Fruit fly (Drosophila melanogaster) whole organism, prepupa: Measurements from ENCODE around the gene haf.

ENCODE experiments used
- CG10631 ChIP-seq: fragments of 200-800 bp; sonication (Bioruptor generic); optimal IDR thresholded peaks from 2 replicates; lab custom pipeline; 2016; ENCODE audit warnings: missing biosample characterization, missing genetic modification characterization
- CG10669 ChIP-seq: fragments of 200-800 bp; sonication (Bioruptor generic); optimal IDR thresholded peaks from 3 replicates; lab custom pipeline; 2018; ENCODE audit warnings: missing biosample characterization, mild to moderate bottlenecking, missing genetic modification characterization, moderate library complexity
- CG11294 ChIP-seq: fragments of 200-800 bp; sonication (Bioruptor generic); IDR thresholded peaks from 2 replicates; pipeline ENCODE4 v1.3.6; 2022; ENCODE audit warnings: missing biosample characterization, missing genetic modification characterization
- CG11762 ChIP-seq: fragments of 200-800 bp; sonication (Bioruptor generic); optimal IDR thresholded peaks from 3 replicates; lab custom pipeline; 2016; ENCODE audit warnings: missing biosample characterization, missing genetic modification characterization; ENCODE audit not compliant: insufficient read depth
- CG11902 ChIP-seq: fragments of 200-800 bp; sonication (Bioruptor generic); optimal IDR thresholded peaks from 3 replicates; lab custom pipeline; 2016; ENCODE audit warnings: missing biosample characterization, missing genetic modification characterization
- CG3032 ChIP-seq: fragments of 200-800 bp; optimal IDR thresholded peaks from 2 replicates; lab custom pipeline; 2019; ENCODE audit warnings: missing biosample characterization, mild to moderate bottlenecking, missing genetic modification characterization, moderate library complexity
- CG31627 ChIP-seq: fragments of 200-800 bp; sonication (Bioruptor generic); optimal IDR thresholded peaks from 3 replicates; lab custom pipeline; 2016; ENCODE audit warnings: missing biosample characterization, missing genetic modification characterization
- CG3919 ChIP-seq: fragments of 200-800 bp; sonication (Bioruptor generic); optimal IDR thresholded peaks from 3 replicates; lab custom pipeline; 2016; ENCODE audit warnings: missing biosample characterization, missing genetic modification characterization
- CG4318 ChIP-seq: fragments of 200-800 bp; sonication (Bioruptor generic); optimal IDR thresholded peaks from 3 replicates; lab custom pipeline; 2017; ENCODE audit warnings: missing biosample characterization, mild to moderate bottlenecking, missing genetic modification characterization
- CG6163 ChIP-seq: fragments of 200-800 bp; sonication (Bioruptor generic); IDR thresholded peaks from 3 replicates; pipeline ENCODE4 v1.3.6; 2022; ENCODE audit warnings: missing biosample characterization, missing genetic modification characterization
- CG6792 ChIP-seq: fragments of 200-800 bp; sonication (Bioruptor generic); optimal IDR thresholded peaks from 3 replicates; lab custom pipeline; 2016; ENCODE audit warnings: missing biosample characterization, missing genetic modification characterization
- CG6808 ChIP-seq: fragments of 200-800 bp; sonication (Bioruptor generic); optimal IDR thresholded peaks from 3 replicates; lab custom pipeline; 2017; ENCODE audit warnings: missing biosample characterization, missing genetic modification characterization, mild to moderate bottlenecking, moderate library complexity, missing genetic modification reagents
- CG6854 ChIP-seq: fragments of 200-800 bp; sonication (Bioruptor generic); optimal IDR thresholded peaks from 2 replicates; lab custom pipeline; 2017; ENCODE audit warnings: missing biosample characterization, mild to moderate bottlenecking, missing genetic modification characterization
- CG7368 ChIP-seq: fragments of 200-800 bp; sonication (Bioruptor generic); optimal IDR thresholded peaks from 3 replicates; lab custom pipeline; 2016; ENCODE audit warnings: missing biosample characterization, missing genetic modification characterization
- CG8119 ChIP-seq: fragments of 200-800 bp; sonication (Bioruptor generic); IDR thresholded peaks from 3 replicates; pipeline ENCODE4 v1.3.6; 2022; ENCODE audit warnings: missing biosample characterization, missing genetic modification characterization
- CG8319 ChIP-seq: fragments of 200-800 bp; sonication (Bioruptor generic); optimal IDR thresholded peaks from 3 replicates; lab custom pipeline; 2016; ENCODE audit warnings: missing biosample characterization, missing genetic modification characterization
- CG8632 ChIP-seq: fragments of 200-800 bp; sonication (Bioruptor generic); optimal IDR thresholded peaks from 3 replicates; lab custom pipeline; 2016; ENCODE audit warnings: missing biosample characterization, missing genetic modification characterization
- CG9139 ChIP-seq: fragments of 200-800 bp; sonication (Bioruptor generic); optimal IDR thresholded peaks from 3 replicates; lab custom pipeline; 2017; ENCODE audit warnings: missing biosample characterization, mild to moderate bottlenecking, missing genetic modification characterization
- Eip75B ChIP-seq: fragments of 200-800 bp; sonication (Bioruptor generic); optimal IDR thresholded peaks from 3 replicates; lab custom pipeline; 2016; ENCODE audit warnings: missing biosample characterization, missing genetic modification characterization
- Eip78C ChIP-seq: fragments of 200-800 bp; sonication (Bioruptor generic); peaks from one replicate; lab custom pipeline; 2016; ENCODE audit warnings: missing biosample characterization, missing genetic modification characterization
- Eip93F ChIP-seq: fragments of 200-800 bp; sonication (Bioruptor generic); optimal IDR thresholded peaks from 2 replicates; lab custom pipeline; 2016; ENCODE audit warnings: missing biosample characterization, mild to moderate bottlenecking, missing genetic modification characterization
- Ets21C ChIP-seq: fragments of 200-800 bp; sonication (Bioruptor generic); optimal IDR thresholded peaks from 3 replicates; lab custom pipeline; 2016; ENCODE audit warnings: missing biosample characterization, missing genetic modification characterization
- Ets96B ChIP-seq: fragments of 200-800 bp; optimal IDR thresholded peaks from 2 replicates; lab custom pipeline; 2019; ENCODE audit warnings: missing biosample characterization, mild to moderate bottlenecking, missing genetic modification characterization, moderate library complexity
- Gug ChIP-seq: fragments of 200-800 bp; sonication (Bioruptor generic); IDR thresholded peaks from 2 replicates; pipeline ENCODE4 v1.3.6; 2022; ENCODE audit warnings: missing biosample characterization, missing genetic modification characterization
- Hr38 ChIP-seq: sonication (Bioruptor generic); optimal IDR thresholded peaks from 2 replicates; lab custom pipeline; 2016; ENCODE audit warnings: missing biosample characterization, missing genetic modification characterization
- Lpt ChIP-seq: fragments of 200-800 bp; sonication (Bioruptor generic); optimal IDR thresholded peaks from 3 replicates; lab custom pipeline; 2016; ENCODE audit warnings: missing biosample characterization, missing genetic modification characterization
- Met ChIP-seq: fragments of 200-800 bp; sonication (Bioruptor generic); optimal IDR thresholded peaks from 3 replicates; lab custom pipeline; 2016; ENCODE audit warnings: missing biosample characterization, missing genetic modification characterization
- OdsH ChIP-seq: fragments of 200-800 bp; sonication (Bioruptor generic); optimal IDR thresholded peaks from 3 replicates; lab custom pipeline; 2016; ENCODE audit warnings: missing biosample characterization, missing genetic modification characterization
- Smox ChIP-seq: fragments of 200-800 bp; sonication (Bioruptor generic); optimal IDR thresholded peaks from 3 replicates; lab custom pipeline; 2016; ENCODE audit warnings: missing biosample characterization, missing genetic modification characterization
- Sox102F ChIP-seq: fragments of 200-800 bp; sonication (Bioruptor generic); optimal IDR thresholded peaks from 2 replicates; lab custom pipeline; 2016; ENCODE audit warnings: missing biosample characterization, mild to moderate bottlenecking, missing genetic modification characterization
- Sox14 ChIP-seq: fragments of 200-800 bp; sonication (Bioruptor generic); optimal IDR thresholded peaks from 3 replicates; lab custom pipeline; 2016; ENCODE audit warnings: missing biosample characterization, missing genetic modification characterization
- Sox15 ChIP-seq: fragments of 200-800 bp; sonication (Bioruptor generic); optimal IDR thresholded peaks from 3 replicates; lab custom pipeline; 2016; ENCODE audit warnings: missing biosample characterization, missing genetic modification characterization
- achi ChIP-seq: fragments of 200-800 bp; sonication (Bioruptor generic); optimal IDR thresholded peaks from 3 replicates; lab custom pipeline; 2016; ENCODE audit warnings: missing biosample characterization, missing genetic modification characterization
- acj6 ChIP-seq: fragments of 200-800 bp; sonication (Bioruptor generic); optimal IDR thresholded peaks from 3 replicates; lab custom pipeline; 2016; ENCODE audit warnings: missing biosample characterization, missing genetic modification characterization
- cyc ChIP-seq: fragments of 200-800 bp; sonication (Bioruptor generic); optimal IDR thresholded peaks from 3 replicates; lab custom pipeline; 2016; ENCODE audit warnings: missing biosample characterization, missing genetic modification characterization
- dac ChIP-seq: fragments of 200-800 bp; sonication (Bioruptor generic); optimal IDR thresholded peaks from 2 replicates; lab custom pipeline; 2017; ENCODE audit warnings: missing biosample characterization, mild to moderate bottlenecking, missing genetic modification characterization
- eg ChIP-seq: fragments of 200-800 bp; sonication (Bioruptor generic); IDR thresholded peaks from 3 replicates; pipeline ENCODE4 v1.3.6; 2022; ENCODE audit warnings: missing biosample characterization, missing genetic modification characterization
- fd59A ChIP-seq: fragments of 200-800 bp; sonication (Bioruptor generic); optimal IDR thresholded peaks from 2 replicates; lab custom pipeline; 2017; ENCODE audit warnings: missing biosample characterization, mild to moderate bottlenecking, missing genetic modification characterization, missing genetic modification reagents
- fd85E ChIP-seq: fragments of 200-800 bp; sonication (Bioruptor generic); optimal IDR thresholded peaks from 3 replicates; lab custom pipeline; 2016; ENCODE audit warnings: missing biosample characterization, missing genetic modification characterization
- fkh ChIP-seq: fragments of 200-800 bp; sonication (Bioruptor generic); optimal IDR thresholded peaks from 3 replicates; lab custom pipeline; 2017; ENCODE audit warnings: missing biosample characterization, mild to moderate bottlenecking, missing genetic modification characterization, moderate library complexity
- net ChIP-seq: fragments of 200-800 bp; sonication (Bioruptor generic); optimal IDR thresholded peaks from 3 replicates; lab custom pipeline; 2016; ENCODE audit warnings: missing biosample characterization, missing genetic modification characterization
- pdm3 ChIP-seq: fragments of 200-800 bp; sonication (Bioruptor generic); optimal IDR thresholded peaks from 3 replicates; lab custom pipeline; 2016; ENCODE audit warnings: missing biosample characterization, missing genetic modification characterization
- salr ChIP-seq, 2 experiments: fragments of 200-800 bp; sonication (Bioruptor generic); optimal IDR thresholded peaks; 3 replicates each; lab custom pipeline; 2016 to 2018; ENCODE audit warnings: missing biosample characterization in 2 of 2, missing genetic modification characterization in 2 of 2, mild to moderate bottlenecking in 1 of 2
- spab ChIP-seq: fragments of 200-800 bp; sonication (Bioruptor generic); optimal IDR thresholded peaks from 2 replicates; lab custom pipeline; 2017; ENCODE audit warnings: missing biosample characterization, mild to moderate bottlenecking, missing genetic modification characterization, missing genetic modification reagents
- ss ChIP-seq, 2 experiments: fragments of 200-800 bp; sonication (Bioruptor generic); optimal IDR thresholded peaks; 2 replicates in 1 of 2; 3 replicates in 1 of 2; lab custom pipeline; 2017 to 2018; ENCODE audit warnings: mild to moderate bottlenecking in 2 of 2, missing biosample characterization in 2 of 2, missing genetic modification characterization in 2 of 2, moderate library complexity in 1 of 2
- topi ChIP-seq: fragments of 200-800 bp; sonication (Bioruptor generic); optimal IDR thresholded peaks from 3 replicates; lab custom pipeline; 2016; ENCODE audit warnings: missing biosample characterization, missing genetic modification characterization
- vri ChIP-seq: fragments of 200-800 bp; sonication (Bioruptor generic); optimal IDR thresholded peaks from 3 replicates; lab custom pipeline; 2016; ENCODE audit warnings: missing biosample characterization, mild to moderate bottlenecking, missing genetic modification characterization

Gene haf

DNA sequence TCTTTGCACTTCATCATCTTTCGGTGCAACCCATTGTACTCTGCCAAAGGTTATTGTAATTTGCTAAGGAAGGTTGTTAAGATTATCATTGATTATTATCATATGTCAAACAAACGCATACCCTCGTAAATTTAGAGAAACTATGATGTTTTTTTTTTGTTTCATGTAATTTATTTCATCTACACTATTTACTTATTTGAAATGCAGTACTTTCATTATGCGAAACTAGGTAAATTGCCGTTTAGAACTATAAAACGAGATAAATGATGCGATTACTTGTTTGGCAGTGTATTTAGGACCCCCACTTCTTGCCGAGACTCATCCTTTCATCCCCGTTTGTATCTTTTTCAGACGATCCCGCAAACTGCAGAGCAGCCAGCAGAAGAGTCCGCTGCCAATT lies 48.9 kb downstream of the haf start (continued):
- TF ChIP-seq Sox14 (GFP tag; lab: Kevin White, UChicago) (no peak), Lpt (GFP tag; lab: Kevin White, UChicago) (no peak), CG6854 (GFP tag; lab: Kevin White, UChicago) (no peak), acj6 (GFP tag; lab: Kevin White, UChicago) (no peak), Met (GFP tag; lab: Kevin White, UChicago) (no peak), Sox15 (GFP tag; lab: Kevin White, UChicago) (no peak), salr (GFP tag; optimal IDR thresholded peaks at IDR 0.05; lab: Kevin White, UChicago) (no peak), CG10669 (GFP tag; lab: Kevin White, UChicago) (peak; percentile 45), CG11902 (GFP tag; lab: Kevin White, UChicago) (no peak), CG10631 (GFP tag; lab: Kevin White, UChicago) (peak; percentile 41), CG6163 (GFP tag; lab: Robert Waterston, UW) (no peak), CG31627 (GFP tag; lab: Kevin White, UChicago) (no peak), CG11294 (GFP tag; lab: Robert Waterston, UW) (no peak), eg (no peak), Sox102F (GFP tag; lab: Kevin White, UChicago) (no peak), Ets96B (tag; lab: Kevin White, UChicago) (peak; percentile 14), Smox (GFP tag; lab: Kevin White, UChicago) (no peak), CG11762 (GFP tag; lab: Kevin White, UChicago) (no peak), vri (no peak)

DNA sequence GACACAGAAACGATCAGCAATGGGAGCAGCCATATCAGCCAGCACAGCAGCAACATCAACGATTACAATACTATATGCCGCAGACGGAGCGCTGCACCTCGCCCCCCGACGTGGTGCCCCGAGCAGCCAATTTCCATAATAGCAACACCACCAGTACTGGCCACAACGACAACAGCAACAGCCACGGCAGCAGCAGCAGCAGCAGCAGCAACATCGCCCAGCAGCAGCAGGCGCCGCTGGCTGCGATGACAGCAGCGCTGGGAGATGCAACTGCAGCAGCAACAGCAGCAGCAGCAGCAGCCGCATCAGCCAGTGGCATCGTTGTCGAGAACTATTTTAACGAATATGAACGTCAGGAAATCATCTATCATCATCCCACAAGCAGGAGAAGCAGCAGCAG lies 51.8 kb downstream of the haf start:
- TF ChIP-seq CG3919 (GFP tag; lab: Kevin White, UChicago) (peak; percentile 60), CG11902 (GFP tag; lab: Kevin White, UChicago) (no peak), CG8319 (GFP tag; lab: Kevin White, UChicago) (no peak)

DNA sequence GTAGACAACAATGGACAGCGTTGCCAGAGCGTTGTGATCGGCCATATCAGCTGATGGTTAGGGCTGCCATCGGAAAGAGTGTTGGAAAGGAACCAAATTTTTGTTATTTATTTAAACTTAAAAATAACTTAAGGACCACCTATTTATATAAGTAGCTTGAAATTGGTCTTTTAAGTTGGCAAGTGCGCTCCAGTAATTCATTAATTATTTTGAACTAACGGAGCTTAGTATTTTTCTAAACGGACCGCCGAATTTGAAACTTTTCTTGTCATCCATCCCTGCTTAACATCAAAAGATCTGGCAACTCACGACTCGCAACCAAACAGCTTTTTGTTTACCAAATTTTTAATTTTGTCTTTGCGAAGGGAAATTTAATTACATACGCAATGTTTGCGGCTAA lies 56.2 kb downstream of the haf start, which contains the start of the genes Rab3GAP1 and CG14352:
Rab3GAP1 (minus strand) TSS at position 36 of the 400 bp plus-strand sequence.
CG14352 (plus strand) TSS at position 289 of the 400 bp plus-strand sequence.
- TF ChIP-seq spab (GFP tag; lab: Kevin White, UChicago), result no peak
- peak; percentile 36 for TF ChIP-seq CG7368
- TF ChIP-seq CG9139, result no peak
- peak; percentile 85 for TF ChIP-seq Met (GFP tag; lab: Kevin White, UChicago)
- TF ChIP-seq cyc, result peak; percentile 90
- TF ChIP-seq Sox102F (GFP tag; lab: Kevin White, UChicago), result peak; percentile 79
- TF ChIP-seq ss (GFP tag; optimal IDR thresholded peaks at IDR 0.05; lab: Kevin White, UChicago), result no peak
- TF ChIP-seq fd59A (GFP tag; lab: Kevin White, UChicago), result peak; percentile 56
- TF ChIP-seq Eip78C (GFP tag; lab: Kevin White, UChicago), result peak; percentile 89
- peak; percentile 84 for TF ChIP-seq OdsH (GFP tag; lab: Kevin White, UChicago)
- TF ChIP-seq net, result peak; percentile 73
- peak; percentile 68 for TF ChIP-seq Ets96B (tag; lab: Kevin White, UChicago)
- peak; percentile 87 for TF ChIP-seq acj6 (GFP tag; lab: Kevin White, UChicago)
- peak; percentile 79 for TF ChIP-seq Gug (GFP tag; lab: Robert Waterston, UW)
- peak; percentile 47; the same call in 1 of the 2 replicates for TF ChIP-seq CG11294 (GFP tag; lab: Robert Waterston, UW)
- no peak for TF ChIP-seq CG8119 (GFP tag; lab: Robert Waterston, UW)
- peak; percentile 82 for TF ChIP-seq CG3032 (tag; lab: Kevin White, UChicago)
- TF ChIP-seq CG8632 (GFP tag; lab: Kevin White, UChicago), result peak; percentile 58
- no peak for TF ChIP-seq Eip93F (GFP tag; lab: Kevin White, UChicago)
- TF ChIP-seq fkh (GFP tag; lab: Kevin White, UChicago), result peak; percentile 98
- peak; percentile 73 for TF ChIP-seq CG6792 (GFP tag; lab: Kevin White, UChicago)
- peak; percentile 87 for TF ChIP-seq topi (GFP tag; lab: Kevin White, UChicago)
- peak; percentile 77 for TF ChIP-seq achi (GFP tag; lab: Kevin White, UChicago)
- peak; percentile 62 for TF ChIP-seq dac
- peak; percentile 49 for TF ChIP-seq CG6808
- TF ChIP-seq Lpt (GFP tag; lab: Kevin White, UChicago), result peak; percentile 53
- peak; percentile 83 for TF ChIP-seq Ets21C (GFP tag; lab: Kevin White, UChicago)
- TF ChIP-seq Eip75B (GFP tag; lab: Kevin White, UChicago), result no peak
- TF ChIP-seq fd85E (GFP tag; lab: Kevin White, UChicago), result peak; percentile 38
- peak; percentile 94 for TF ChIP-seq CG31627 (GFP tag; lab: Kevin White, UChicago)
- peak; percentile 65 for TF ChIP-seq vri
- peak; percentile 86 for TF ChIP-seq pdm3 (GFP tag; lab: Kevin White, UChicago)
- TF ChIP-seq Hr38 (GFP tag; lab: Kevin White, UChicago), result no peak
- TF ChIP-seq CG10669 (GFP tag; lab: Kevin White, UChicago), result peak; percentile 62
- TF ChIP-seq CG4318 (GFP tag; lab: Kevin White, UChicago), result peak; percentile 65
- peak; percentile 94 for TF ChIP-seq Sox14 (GFP tag; lab: Kevin White, UChicago)
- peak; percentile 41 to 43 for TF ChIP-seq salr (GFP tag; optimal IDR thresholded peaks at IDR 0.05; lab: Kevin White, UChicago)
